Fruit fly (Drosophila melanogaster) whole organism, embryonic: Measurements from ENCODE around the gene CG15412.

ENCODE experiments used
- Atf-2 ChIP-seq: fragments of 200-800 bp; sonication (Bioruptor generic); optimal IDR thresholded peaks from 2 replicates; lab custom pipeline; 2016; ENCODE audit warnings: missing biosample characterization, missing genetic modification characterization
- Bteb2 ChIP-seq: fragments of 200-800 bp; sonication (Bioruptor generic); optimal IDR thresholded peaks from 2 replicates; lab custom pipeline; 2016; ENCODE audit warnings: missing biosample characterization, missing genetic modification characterization
- CG10267 ChIP-seq: fragments of 200-800 bp; sonication (Bioruptor generic); optimal IDR thresholded peaks from 2 replicates; lab custom pipeline; 2018; ENCODE audit warnings: missing biosample characterization, mild to moderate bottlenecking, missing genetic modification characterization, moderate library complexity
- CG10274 ChIP-seq: fragments of 200-800 bp; sonication (Bioruptor generic); optimal IDR thresholded peaks from 3 replicates; lab custom pipeline; 2017; ENCODE audit warnings: missing biosample characterization, mild to moderate bottlenecking, missing genetic modification characterization
- CG10462 ChIP-seq: fragments of 200-800 bp; sonication (Bioruptor generic); optimal IDR thresholded peaks from 2 replicates; lab custom pipeline; 2016; ENCODE audit warnings: missing biosample characterization, missing genetic modification characterization
- CG11093 ChIP-seq: fragments of 200-800 bp; sonication (Bioruptor generic); IDR thresholded peaks from 3 replicates; pipeline ENCODE4 v1.3.6; 2022; ENCODE audit warnings: missing biosample characterization, missing genetic modification characterization
- CG11456 ChIP-seq: fragments of 200-800 bp; sonication (Bioruptor generic); IDR thresholded peaks from 3 replicates; pipeline ENCODE4 v1.3.6; 2022; ENCODE audit warnings: missing biosample characterization, missing genetic modification characterization
- CG12659 ChIP-seq: fragments of 200-800 bp; sonication (Bioruptor generic); optimal IDR thresholded peaks from 3 replicates; lab custom pipeline; 2017; ENCODE audit warnings: mild to moderate bottlenecking, missing biosample characterization, missing genetic modification reagents, missing genetic modification characterization
- CG14860 ChIP-seq: fragments of 200-800 bp; sonication (Bioruptor generic); IDR thresholded peaks from 3 replicates; pipeline ENCODE4 v1.3.6; 2022; ENCODE audit warnings: missing biosample characterization, missing genetic modification characterization; ENCODE audit not compliant: partially characterized antibody
- CG15601 ChIP-seq: fragments of 200-800 bp; sonication (Bioruptor generic); optimal IDR thresholded peaks from 3 replicates; lab custom pipeline; 2019; ENCODE audit warnings: missing biosample characterization, mild to moderate bottlenecking, missing genetic modification characterization, moderate library complexity
- CG16779 ChIP-seq: fragments of 200-800 bp; sonication (Bioruptor generic); IDR thresholded peaks from 2 replicates; pipeline ENCODE4 v1.3.6; 2022; ENCODE audit warnings: missing biosample characterization, missing genetic modification characterization
- CG17359 ChIP-seq: fragments of 200-800 bp; sonication (Bioruptor generic); optimal IDR thresholded peaks from 3 replicates; lab custom pipeline; 2018; ENCODE audit warnings: missing biosample characterization, mild to moderate bottlenecking, missing genetic modification characterization, moderate library complexity
- CG17361 ChIP-seq: fragments of 200-800 bp; sonication (Bioruptor generic); IDR thresholded peaks from 3 replicates; pipeline ENCODE4 v1.3.6; 2022; ENCODE audit warnings: missing biosample characterization, missing genetic modification characterization
- CG2712 ChIP-seq: fragments of 200-800 bp; optimal IDR thresholded peaks from 3 replicates; lab custom pipeline; 2019; ENCODE audit warnings: missing biosample characterization, mild to moderate bottlenecking, missing genetic modification characterization, moderate library complexity
- CG2875 ChIP-seq: fragments of 200-800 bp; sonication (Bioruptor generic); optimal IDR thresholded peaks from 2 replicates; lab custom pipeline; 2017; ENCODE audit warnings: missing biosample characterization, mild to moderate bottlenecking, missing genetic modification characterization, missing genetic modification reagents
- CG30020 ChIP-seq: fragments of 200-800 bp; optimal IDR thresholded peaks from 2 replicates; lab custom pipeline; 2019; ENCODE audit warnings: missing biosample characterization, mild to moderate bottlenecking, missing genetic modification characterization, moderate library complexity
- CG34224 ChIP-seq: fragments of 200-800 bp; sonication (Bioruptor generic); IDR thresholded peaks from 3 replicates; pipeline ENCODE4 v1.3.6; 2022; ENCODE audit warnings: missing biosample characterization, missing genetic modification characterization; ENCODE audit not compliant: partially characterized antibody
- CG34376 ChIP-seq: fragments of 200-800 bp; sonication (Bioruptor generic); optimal IDR thresholded peaks from 2 replicates; lab custom pipeline; 2018; ENCODE audit warnings: missing biosample characterization, mild to moderate bottlenecking, missing genetic modification characterization
- CG4617 ChIP-seq: fragments of 200-800 bp; sonication (Bioruptor generic); optimal IDR thresholded peaks from 3 replicates; lab custom pipeline; 2016; ENCODE audit warnings: missing biosample characterization, missing genetic modification characterization, borderline replicate concordance
- CG6175 ChIP-seq: fragments of 200-800 bp; sonication (Bioruptor generic); IDR thresholded peaks from 3 replicates; pipeline ENCODE4 v1.3.6; 2022; ENCODE audit warnings: missing biosample characterization, missing genetic modification characterization
- CG6765 ChIP-seq: fragments of 200-800 bp; sonication (Bioruptor generic); optimal IDR thresholded peaks from 3 replicates; lab custom pipeline; 2017; ENCODE audit warnings: missing biosample characterization, mild to moderate bottlenecking, missing genetic modification characterization
- CG6854 ChIP-seq: fragments of 200-800 bp; sonication (Bioruptor generic); optimal IDR thresholded peaks from 3 replicates; lab custom pipeline; 2017; ENCODE audit warnings: missing biosample characterization, mild to moderate bottlenecking, missing genetic modification characterization
- CG7556 ChIP-seq: fragments of 200-800 bp; sonication (Bioruptor generic); optimal IDR thresholded peaks from 2 replicates; lab custom pipeline; 2017; ENCODE audit warnings: missing biosample characterization, mild to moderate bottlenecking, missing genetic modification characterization
- CG8290 ChIP-seq, 3 experiments: fragments of 200-800 bp; sonication (Bioruptor generic); optimal IDR thresholded peaks; 2 replicates each; lab custom pipeline; 2016 to 2019; ENCODE audit warnings: missing biosample characterization in 3 of 3, missing genetic modification characterization in 3 of 3, mild to moderate bottlenecking in 2 of 3, moderate library complexity in 1 of 3
- CG8359 ChIP-seq: fragments of 200-800 bp; sonication (Bioruptor generic); optimal IDR thresholded peaks from 2 replicates; lab custom pipeline; 2017; ENCODE audit warnings: missing biosample characterization, mild to moderate bottlenecking, missing genetic modification characterization, borderline replicate concordance
- CG9437 ChIP-seq: fragments of 200-800 bp; sonication (Bioruptor generic); optimal IDR thresholded peaks from 2 replicates; lab custom pipeline; 2018; ENCODE audit warnings: missing biosample characterization, mild to moderate bottlenecking, missing genetic modification characterization
- CG9727 ChIP-seq: fragments of 200-800 bp; sonication (Bioruptor generic); optimal IDR thresholded peaks from 3 replicates; lab custom pipeline; 2017; ENCODE audit warnings: missing biosample characterization, mild to moderate bottlenecking, missing genetic modification characterization
- CG9817 ChIP-seq: fragments of 200-800 bp; sonication (Bioruptor generic); optimal IDR thresholded peaks from 2 replicates; lab custom pipeline; 2018; ENCODE audit warnings: missing biosample characterization, mild to moderate bottlenecking, missing genetic modification characterization, moderate library complexity
- CHES-1-like ChIP-seq: fragments of 200-800 bp; sonication (Bioruptor generic); optimal IDR thresholded peaks from 2 replicates; lab custom pipeline; 2016; ENCODE audit warnings: missing biosample characterization, missing genetic modification characterization
- CoRest ChIP-seq: fragments of 200-800 bp; sonication (Bioruptor generic); optimal IDR thresholded peaks from 3 replicates; lab custom pipeline; 2018; ENCODE audit warnings: missing biosample characterization, mild to moderate bottlenecking, missing genetic modification characterization, moderate library complexity
- D19B ChIP-seq: fragments of 200-800 bp; sonication (Bioruptor generic); optimal IDR thresholded peaks from 2 replicates; lab custom pipeline; 2017; ENCODE audit warnings: missing biosample characterization, mild to moderate bottlenecking, missing genetic modification characterization
- HmgZ ChIP-seq: fragments of 200-800 bp; sonication (Bioruptor generic); optimal IDR thresholded peaks from 2 replicates; lab custom pipeline; 2018; ENCODE audit warnings: missing biosample characterization, mild to moderate bottlenecking, missing genetic modification characterization
- Hr78 ChIP-seq, 2 experiments: fragments of 200-800 bp in 1 of 2; fragments of >200 bp in 1 of 2; sonication (Bioruptor generic) in 1 of 2; optimal IDR thresholded peaks; 2 replicates each; lab custom pipeline; 2017 to 2019; ENCODE audit warnings: missing biosample characterization in 2 of 2, missing genetic modification characterization in 2 of 2, mild to moderate bottlenecking in 1 of 2, moderate library complexity in 1 of 2
- Oli ChIP-seq: fragments of 200-800 bp; sonication (Bioruptor generic); optimal IDR thresholded peaks from 2 replicates; lab custom pipeline; 2018; ENCODE audit warnings: missing biosample characterization, mild to moderate bottlenecking, missing genetic modification characterization, moderate library complexity
- Optix ChIP-seq: fragments of 200-800 bp; sonication (Bioruptor generic); IDR thresholded peaks from 3 replicates; pipeline ENCODE4 v1.3.6; 2022; ENCODE audit warnings: missing biosample characterization, missing genetic modification characterization
- Rx ChIP-seq: fragments of 200-800 bp; sonication (Bioruptor generic); IDR thresholded peaks from 2 replicates; pipeline ENCODE4 v1.3.6; 2022; ENCODE audit warnings: missing biosample characterization, missing genetic modification characterization
- Vsx1 ChIP-seq: fragments of 200-800 bp; sonication (Bioruptor generic); optimal IDR thresholded peaks from 2 replicates; lab custom pipeline; 2017; ENCODE audit warnings: missing biosample characterization, mild to moderate bottlenecking, missing genetic modification characterization, missing genetic modification reagents
- bab2 ChIP-seq: fragments of 200-800 bp; sonication (Bioruptor generic); optimal IDR thresholded peaks from 2 replicates; lab custom pipeline; 2016; ENCODE audit warnings: missing biosample characterization, missing genetic modification characterization
- dmrt99B ChIP-seq: fragments of 200-800 bp; sonication (Bioruptor generic); optimal IDR thresholded peaks from 2 replicates; lab custom pipeline; 2018; ENCODE audit warnings: missing biosample characterization, mild to moderate bottlenecking, missing genetic modification characterization, moderate library complexity
- dysf ChIP-seq: fragments of 200-800 bp; sonication (Bioruptor generic); IDR thresholded peaks from 3 replicates; pipeline ENCODE4 v1.3.6; 2022; ENCODE audit warnings: missing biosample characterization, missing genetic modification characterization
- en ChIP-seq: fragments of 200-800 bp; sonication (Bioruptor generic); optimal IDR thresholded peaks from 2 replicates; lab custom pipeline; 2016; ENCODE audit warnings: missing biosample characterization, missing genetic modification characterization
- ewg ChIP-seq: fragments of 200-800 bp; sonication (Bioruptor generic); optimal IDR thresholded peaks from 3 replicates; lab custom pipeline; 2017; ENCODE audit warnings: mild to moderate bottlenecking, missing biosample characterization, missing genetic modification reagents, missing genetic modification characterization
- exex ChIP-seq: fragments of 200-800 bp; sonication (Bioruptor generic); optimal IDR thresholded peaks from 4 replicates; lab custom pipeline; 2018; ENCODE audit warnings: missing biosample characterization, mild to moderate bottlenecking, missing genetic modification characterization, moderate library complexity
- fu2 ChIP-seq: fragments of 200-800 bp; sonication (Bioruptor generic); optimal IDR thresholded peaks from 2 replicates; lab custom pipeline; 2016; ENCODE audit warnings: missing biosample characterization, missing genetic modification characterization
- jigr1 ChIP-seq: fragments of 200-800 bp; sonication (Bioruptor generic); IDR thresholded peaks from 3 replicates; pipeline ENCODE4 v1.3.6; 2022; ENCODE audit warnings: missing biosample characterization, missing genetic modification characterization
- org-1 ChIP-seq: fragments of 200-800 bp; sonication (Bioruptor generic); optimal IDR thresholded peaks from 2 replicates; lab custom pipeline; 2017; ENCODE audit warnings: missing biosample characterization, missing genetic modification characterization
- p53 ChIP-seq: fragments of 200-800 bp; sonication (Bioruptor generic); optimal IDR thresholded peaks from 2 replicates; lab custom pipeline; 2016; ENCODE audit warnings: missing biosample characterization, missing genetic modification characterization
- shn ChIP-seq: fragments of 200-800 bp; sonication (Bioruptor generic); optimal IDR thresholded peaks from 3 replicates; lab custom pipeline; 2016; ENCODE audit warnings: missing biosample characterization, missing genetic modification characterization
- sug ChIP-seq: fragments of 200-800 bp; optimal IDR thresholded peaks from 2 replicates; lab custom pipeline; 2019; ENCODE audit warnings: missing biosample characterization, mild to moderate bottlenecking, missing genetic modification characterization, moderate library complexity

Gene CG15412

DNA sequence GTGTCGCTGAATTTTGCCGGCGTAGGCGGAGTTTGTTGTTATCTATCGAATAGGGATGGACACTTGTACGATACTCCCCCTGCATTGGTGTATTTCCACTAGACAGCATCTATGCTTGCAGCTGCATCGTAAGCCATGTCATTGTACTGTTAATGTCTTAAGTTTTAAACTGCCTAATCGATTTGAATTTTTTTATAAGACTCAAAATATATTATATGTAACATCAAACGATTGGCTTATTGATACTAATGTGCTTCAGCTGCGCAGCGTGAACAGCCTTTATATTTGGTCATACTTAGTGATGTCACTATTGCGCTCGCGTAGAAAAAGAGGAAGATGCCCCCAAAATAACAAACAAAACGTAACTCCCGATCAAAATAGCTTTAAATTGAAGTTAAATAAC, 1.2 kb upstream of the CG15412 start, which contains the start of the genes CG9662 and Ptpa (continued):
- no peak for TF ChIP-seq Vsx1
- TF ChIP-seq jigr1 (GFP tag; lab: Robert Waterston, UW): peak; percentile 66; the same call in 1 of the 3 replicates
- TF ChIP-seq HmgZ (tag; lab: Kevin White, UChicago): peak; percentile 80
- peak; percentile 64 for TF ChIP-seq Oli (tag; lab: Kevin White, UChicago)
- TF ChIP-seq CG8290 (GFP tag; optimal IDR thresholded peaks at IDR 0.05; lab: Kevin White, UChicago): peak; percentile 71
- peak in 1 of 2 experiments; percentile 80 for TF ChIP-seq CG8290 (tag; optimal IDR thresholded peaks at IDR 0.05; lab: Kevin White, UChicago)
- no peak for TF ChIP-seq CG6854 (GFP tag; lab: Kevin White, UChicago)
- TF ChIP-seq CG2875 (GFP tag; lab: Kevin White, UChicago): peak; percentile 31
- TF ChIP-seq Optix (GFP tag; lab: Robert Waterston, UW): peak; percentile 82
- peak; percentile 72 for TF ChIP-seq Rx (GFP tag; lab: Robert Waterston, UW)
- TF ChIP-seq exex (tag; lab: Kevin White, UChicago): no peak
- peak; percentile 80 for TF ChIP-seq CG10267
- TF ChIP-seq CG9437 (GFP tag; lab: Kevin White, UChicago): peak; percentile 79
- TF ChIP-seq CG6765 (GFP tag; lab: Kevin White, UChicago): no peak
- peak; percentile 87 for TF ChIP-seq CoRest (tag; lab: Kevin White, UChicago)
- peak; percentile 75; the same call in 1 of the 3 replicates for TF ChIP-seq CG11093 (GFP tag; lab: Robert Waterston, UW)
- TF ChIP-seq sug (tag; lab: Kevin White, UChicago): peak; percentile 78
- peak; percentile 95 for TF ChIP-seq CG4617 (GFP tag; lab: Kevin White, UChicago)
- peak; percentile 87 for TF ChIP-seq CG2712
- TF ChIP-seq dysf (GFP tag; lab: Robert Waterston, UW): peak; percentile 90
- peak; percentile 83 for TF ChIP-seq CG34224
- no peak for TF ChIP-seq CG10274 (GFP tag; lab: Kevin White, UChicago)
- peak; percentile 13 for TF ChIP-seq CG8359
- peak; percentile 88 for TF ChIP-seq ewg (GFP tag; lab: Kevin White, UChicago)
- peak; percentile 80 for TF ChIP-seq fu2 (GFP tag; lab: Kevin White, UChicago)
- peak; percentile 81 for TF ChIP-seq Bteb2
- peak; percentile 91 for TF ChIP-seq CG30020 (tag; lab: Kevin White, UChicago)
- peak; percentile 90 for TF ChIP-seq bab2 (GFP tag; lab: Kevin White, UChicago)
- peak; percentile 88 for TF ChIP-seq CHES-1-like (GFP tag; lab: Kevin White, UChicago)
- TF ChIP-seq Hr78 (GFP tag; optimal IDR thresholded peaks at IDR 0.05; lab: Kevin White, UChicago): no peak
- TF ChIP-seq en (GFP tag; lab: Kevin White, UChicago): no peak
- TF ChIP-seq shn (GFP tag; lab: Kevin White, UChicago): peak; percentile 86
- TF ChIP-seq CG17359 (tag; lab: Kevin White, UChicago): peak; percentile 66
- TF ChIP-seq CG15601 (tag; lab: Kevin White, UChicago): peak; percentile 55
- no peak for TF ChIP-seq CG16779 (GFP tag; lab: Robert Waterston, UW)
- peak; percentile 71 for TF ChIP-seq dmrt99B (tag; lab: Kevin White, UChicago)
- peak; percentile 43 for TF ChIP-seq CG7556 (GFP tag; lab: Kevin White, UChicago)
- TF ChIP-seq CG9727 (GFP tag; lab: Kevin White, UChicago): peak; percentile 77
- TF ChIP-seq CG12659 (GFP tag; lab: Kevin White, UChicago): peak; percentile 85
- TF ChIP-seq Atf-2: peak; percentile 75
- TF ChIP-seq CG17361 (GFP tag; lab: Robert Waterston, UW): peak; percentile 87; the same call in 2 of the 3 replicates
- peak; percentile 88 for TF ChIP-seq CG14860 (GFP tag; lab: Robert Waterston, UW)
- TF ChIP-seq CG6175 (GFP tag; lab: Robert Waterston, UW): peak; percentile 57; the same call in 1 of the 3 replicates
- peak; percentile 8 for TF ChIP-seq org-1
- peak; percentile 70 for TF ChIP-seq p53 (GFP tag; lab: Kevin White, UChicago)
- TF ChIP-seq CG34376 (GFP tag; lab: Kevin White, UChicago): peak; percentile 22
- peak; percentile 84 for TF ChIP-seq CG11456 (GFP tag; lab: Robert Waterston, UW)
- peak; percentile 58 for TF ChIP-seq D19B
- TF ChIP-seq CG10462 (GFP tag; lab: Kevin White, UChicago): peak; percentile 47
- TF ChIP-seq CG9817 (tag; lab: Kevin White, UChicago): peak; percentile 87
